Fruit fly (Drosophila melanogaster) whole organism, embryonic: ENCODE measurements around the gene Rpp14b.

Experiments
- CG1024 ChIP-seq: fragments of 200-800 bp; sonication (Bioruptor generic); IDR thresholded peaks from 2 replicates; pipeline ENCODE4 v1.3.6; 2022; ENCODE audit warnings: missing biosample characterization, missing genetic modification characterization
- CG11398 ChIP-seq: fragments of 200-800 bp; sonication (Bioruptor generic); optimal IDR thresholded peaks from 2 replicates; lab custom pipeline; 2016; ENCODE audit warnings: missing biosample characterization, missing genetic modification characterization
- CG11695 ChIP-seq: fragments of 200-800 bp; sonication (Bioruptor generic); IDR thresholded peaks from 3 replicates; pipeline ENCODE4 v1.3.6; 2022; ENCODE audit warnings: missing biosample characterization, missing genetic modification characterization
- CG12155 ChIP-seq: fragments of 200-800 bp; sonication (Bioruptor generic); optimal IDR thresholded peaks from 3 replicates; lab custom pipeline; 2016; ENCODE audit warnings: missing biosample characterization, missing genetic modification characterization
- CG12659 ChIP-seq: fragments of 200-800 bp; sonication (Bioruptor generic); optimal IDR thresholded peaks from 3 replicates; lab custom pipeline; 2017; ENCODE audit warnings: mild to moderate bottlenecking, missing biosample characterization, missing genetic modification reagents, missing genetic modification characterization
- CG12769 ChIP-seq: fragments of 200-800 bp; sonication (Bioruptor generic); optimal IDR thresholded peaks from 2 replicates; lab custom pipeline; 2019; ENCODE audit warnings: missing biosample characterization, mild to moderate bottlenecking, missing genetic modification characterization, moderate library complexity
- CG13287 ChIP-seq: fragments of 200-800 bp; sonication (Bioruptor generic); IDR thresholded peaks from 2 replicates; pipeline ENCODE4 v1.3.6; 2022; ENCODE audit warnings: missing biosample characterization, missing genetic modification characterization; ENCODE audit not compliant: partially characterized antibody
- CG14050 ChIP-seq: fragments of 200-800 bp; sonication (Bioruptor generic); IDR thresholded peaks from 3 replicates; pipeline ENCODE4 v1.3.6; 2022; ENCODE audit warnings: missing biosample characterization, missing genetic modification characterization
- CG14667 ChIP-seq: fragments of 200-800 bp; sonication (Bioruptor generic); IDR thresholded peaks from 2 replicates; pipeline ENCODE4 v1.3.6; 2022; ENCODE audit warnings: missing biosample characterization, missing genetic modification characterization
- CG1603 ChIP-seq: fragments of 200-800 bp; sonication (Bioruptor generic); optimal IDR thresholded peaks from 2 replicates; lab custom pipeline; 2019; ENCODE audit warnings: missing biosample characterization, mild to moderate bottlenecking, missing genetic modification characterization, moderate library complexity
- CG17829 ChIP-seq: fragments of 200-800 bp; optimal IDR thresholded peaks from 2 replicates; lab custom pipeline; 2019; ENCODE audit warnings: missing biosample characterization, mild to moderate bottlenecking, missing genetic modification characterization, moderate library complexity
- CG3065 ChIP-seq: fragments of 200-800 bp; sonication (Bioruptor generic); optimal IDR thresholded peaks from 2 replicates; lab custom pipeline; 2016; ENCODE audit warnings: missing biosample characterization, missing genetic modification characterization
- CG31388 ChIP-seq: fragments of 200-800 bp; sonication (Bioruptor generic); optimal IDR thresholded peaks from 2 replicates; lab custom pipeline; 2016; ENCODE audit warnings: missing biosample characterization, missing genetic modification characterization
- CG4282 ChIP-seq: fragments of 200-800 bp; sonication (Bioruptor generic); optimal IDR thresholded peaks from 2 replicates; lab custom pipeline; 2016; ENCODE audit warnings: missing biosample characterization, missing genetic modification characterization
- CG4404 ChIP-seq: fragments of 200-800 bp; sonication (Bioruptor generic); IDR thresholded peaks from 2 replicates; pipeline ENCODE4 v1.3.6; 2022; ENCODE audit warnings: missing biosample characterization, missing genetic modification characterization
- CG6175 ChIP-seq: fragments of 200-800 bp; sonication (Bioruptor generic); IDR thresholded peaks from 3 replicates; pipeline ENCODE4 v1.3.6; 2022; ENCODE audit warnings: missing biosample characterization, missing genetic modification characterization
- CG6272 ChIP-seq: fragments of 200-800 bp; sonication (Bioruptor generic); IDR thresholded peaks from 2 replicates; pipeline ENCODE4 v1.3.6; 2022; ENCODE audit warnings: missing biosample characterization, missing genetic modification characterization
- CG7556 ChIP-seq: fragments of 200-800 bp; sonication (Bioruptor generic); optimal IDR thresholded peaks from 2 replicates; lab custom pipeline; 2017; ENCODE audit warnings: missing biosample characterization, mild to moderate bottlenecking, missing genetic modification characterization
- CG7745 ChIP-seq: fragments of 200-800 bp; sonication (Bioruptor generic); optimal IDR thresholded peaks from 2 replicates; lab custom pipeline; 2018; ENCODE audit warnings: missing biosample characterization, mild to moderate bottlenecking, missing genetic modification characterization, moderate library complexity
- CG7987 ChIP-seq: fragments of 200-800 bp; sonication (Bioruptor generic); optimal IDR thresholded peaks from 2 replicates; lab custom pipeline; 2018; ENCODE audit warnings: missing biosample characterization, mild to moderate bottlenecking, missing genetic modification characterization, moderate library complexity
- CG8944 ChIP-seq: fragments of 200-800 bp; sonication (Bioruptor generic); optimal IDR thresholded peaks from 3 replicates; lab custom pipeline; 2016; ENCODE audit warnings: missing biosample characterization, missing genetic modification characterization
- CG9215 ChIP-seq: fragments of 200-800 bp; sonication (Bioruptor generic); IDR thresholded peaks from 2 replicates; pipeline ENCODE4 v1.3.6; 2022; ENCODE audit warnings: missing biosample characterization, missing genetic modification characterization
- Chrac-16 ChIP-seq: fragments of 200-800 bp; sonication (Bioruptor generic); optimal IDR thresholded peaks from 3 replicates; lab custom pipeline; 2016; ENCODE audit warnings: missing biosample characterization, missing genetic modification characterization
- Dad ChIP-seq: fragments of 200-800 bp; sonication (Bioruptor generic); optimal IDR thresholded peaks from 3 replicates; lab custom pipeline; 2016; ENCODE audit warnings: missing biosample characterization, missing genetic modification characterization
- Dp ChIP-seq: fragments of 200-800 bp; sonication (Bioruptor generic); optimal IDR thresholded peaks from 2 replicates; lab custom pipeline; 2018; ENCODE audit warnings: missing biosample characterization, mild to moderate bottlenecking, missing genetic modification characterization, moderate library complexity
- Dref ChIP-seq: fragments of 200-800 bp; sonication (Bioruptor generic); IDR thresholded peaks from 2 replicates; pipeline ENCODE4 v1.3.6; 2022; ENCODE audit warnings: missing biosample characterization, missing genetic modification characterization
- Drgx ChIP-seq: fragments of 200-800 bp; sonication (Bioruptor generic); IDR thresholded peaks from 2 replicates; pipeline ENCODE4 v1.3.6; 2022; ENCODE audit warnings: missing biosample characterization, missing genetic modification characterization
- Oli ChIP-seq: fragments of 200-800 bp; sonication (Bioruptor generic); optimal IDR thresholded peaks from 2 replicates; lab custom pipeline; 2018; ENCODE audit warnings: missing biosample characterization, mild to moderate bottlenecking, missing genetic modification characterization, moderate library complexity
- Opbp ChIP-seq: fragments of 200-800 bp; sonication (Bioruptor generic); IDR thresholded peaks from 3 replicates; pipeline ENCODE4 v1.3.6; 2022; ENCODE audit warnings: missing biosample characterization, missing genetic modification characterization; ENCODE audit not compliant: partially characterized antibody
- Rfx ChIP-seq: fragments of 200-800 bp; sonication (Bioruptor generic); IDR thresholded peaks from 2 replicates; pipeline ENCODE4 v1.3.6; 2022; ENCODE audit warnings: missing biosample characterization, missing genetic modification characterization
- Six4 ChIP-seq: fragments of 200-800 bp; sonication (Bioruptor generic); optimal IDR thresholded peaks from 2 replicates; lab custom pipeline; 2016; ENCODE audit warnings: missing biosample characterization, missing genetic modification characterization
- Trl ChIP-seq, 3 experiments: fragments of >200 bp in 2 of 3; fragments of 200-800 bp in 1 of 3; sonication (Bioruptor generic) in 1 of 3; optimal IDR thresholded peaks; 2 replicates in 1 of 3; 3 replicates in 2 of 3; lab custom pipeline; 2016 to 2017; ENCODE audit warnings: missing biosample characterization in 1 of 3, missing genetic modification characterization in 1 of 3
- al ChIP-seq: fragments of 200-800 bp; sonication (Bioruptor generic); IDR thresholded peaks from 2 replicates; pipeline ENCODE4 v1.3.6; 2022; ENCODE audit warnings: missing biosample characterization, missing genetic modification characterization
- ase ChIP-seq: fragments of 200-800 bp; sonication (Bioruptor generic); IDR thresholded peaks from 3 replicates; pipeline ENCODE4 v1.3.6; 2022; ENCODE audit warnings: missing biosample characterization, missing genetic modification characterization
- chif ChIP-seq, 2 experiments: fragments of 200-800 bp; sonication (Bioruptor generic); optimal IDR thresholded peaks; 3 replicates each; lab custom pipeline; 2016; ENCODE audit warnings: missing biosample characterization in 2 of 2, missing genetic modification characterization in 2 of 2
- chinmo ChIP-seq: fragments of 200-800 bp; sonication (Bioruptor generic); IDR thresholded peaks from 4 replicates; pipeline ENCODE4 v1.3.6; 2022; ENCODE audit warnings: missing biosample characterization, missing genetic modification characterization; ENCODE audit not compliant: partially characterized antibody
- cwo ChIP-seq: fragments of 200-800 bp; sonication (Bioruptor generic); optimal IDR thresholded peaks from 3 replicates; lab custom pipeline; 2017; ENCODE audit warnings: missing biosample characterization, missing genetic modification characterization, mild to moderate bottlenecking, moderate library complexity, missing genetic modification reagents
- dimm ChIP-seq: fragments of 200-800 bp; sonication (Bioruptor generic); IDR thresholded peaks from 2 replicates; pipeline ENCODE4 v1.3.6; 2022; ENCODE audit warnings: missing biosample characterization, missing genetic modification characterization
- en ChIP-seq: fragments of 200-800 bp; sonication (Bioruptor generic); optimal IDR thresholded peaks from 2 replicates; lab custom pipeline; 2016; ENCODE audit warnings: missing biosample characterization, missing genetic modification characterization
- esg ChIP-seq: fragments of 200-800 bp; sonication (Bioruptor generic); conservative IDR thresholded peaks from 2 replicates; pipeline ENCODE4 v1.3.6; 2022; ENCODE audit warnings: missing biosample characterization, missing genetic modification characterization
- jumu ChIP-seq: fragments of 200-800 bp; sonication (Bioruptor generic); optimal IDR thresholded peaks from 3 replicates; lab custom pipeline; 2016; ENCODE audit warnings: missing biosample characterization, missing genetic modification characterization
- kay ChIP-seq: fragments of 200-800 bp; sonication (Bioruptor generic); optimal IDR thresholded peaks from 2 replicates; lab custom pipeline; 2016; ENCODE audit warnings: missing biosample characterization, missing genetic modification characterization
- pho ChIP-seq: fragments of 200-800 bp; sonication (Bioruptor generic); optimal IDR thresholded peaks from 2 replicates; lab custom pipeline; 2016; ENCODE audit warnings: missing biosample characterization, missing genetic modification characterization
- sd ChIP-seq: fragments of 200-800 bp; sonication (Bioruptor generic); optimal IDR thresholded peaks from 3 replicates; lab custom pipeline; 2018; ENCODE audit warnings: missing biosample characterization, mild to moderate bottlenecking, missing genetic modification characterization, moderate library complexity
- shn ChIP-seq: fragments of 200-800 bp; sonication (Bioruptor generic); optimal IDR thresholded peaks from 3 replicates; lab custom pipeline; 2016; ENCODE audit warnings: missing biosample characterization, missing genetic modification characterization
- sna ChIP-seq: fragments of 200-800 bp; sonication (Bioruptor generic); IDR thresholded peaks from 2 replicates; pipeline ENCODE4 v1.3.6; 2022; ENCODE audit warnings: missing biosample characterization, missing genetic modification characterization; ENCODE audit not compliant: partially characterized antibody
- so ChIP-seq: fragments of 200-800 bp; sonication (Bioruptor generic); IDR thresholded peaks from 3 replicates; pipeline ENCODE4 v1.3.6; 2022; ENCODE audit warnings: missing biosample characterization, missing genetic modification characterization
- ssp ChIP-seq: fragments of 200-800 bp; sonication (Bioruptor generic); IDR thresholded peaks from 2 replicates; pipeline ENCODE4 v1.3.6; 2022; ENCODE audit warnings: missing biosample characterization, missing genetic modification characterization
- vvl ChIP-seq: fragments of 200-800 bp; sonication (Bioruptor generic); IDR thresholded peaks from 2 replicates; pipeline ENCODE4 v1.3.6; 2022; ENCODE audit warnings: missing biosample characterization, missing genetic modification characterization

Rpp14b gene

DNA sequence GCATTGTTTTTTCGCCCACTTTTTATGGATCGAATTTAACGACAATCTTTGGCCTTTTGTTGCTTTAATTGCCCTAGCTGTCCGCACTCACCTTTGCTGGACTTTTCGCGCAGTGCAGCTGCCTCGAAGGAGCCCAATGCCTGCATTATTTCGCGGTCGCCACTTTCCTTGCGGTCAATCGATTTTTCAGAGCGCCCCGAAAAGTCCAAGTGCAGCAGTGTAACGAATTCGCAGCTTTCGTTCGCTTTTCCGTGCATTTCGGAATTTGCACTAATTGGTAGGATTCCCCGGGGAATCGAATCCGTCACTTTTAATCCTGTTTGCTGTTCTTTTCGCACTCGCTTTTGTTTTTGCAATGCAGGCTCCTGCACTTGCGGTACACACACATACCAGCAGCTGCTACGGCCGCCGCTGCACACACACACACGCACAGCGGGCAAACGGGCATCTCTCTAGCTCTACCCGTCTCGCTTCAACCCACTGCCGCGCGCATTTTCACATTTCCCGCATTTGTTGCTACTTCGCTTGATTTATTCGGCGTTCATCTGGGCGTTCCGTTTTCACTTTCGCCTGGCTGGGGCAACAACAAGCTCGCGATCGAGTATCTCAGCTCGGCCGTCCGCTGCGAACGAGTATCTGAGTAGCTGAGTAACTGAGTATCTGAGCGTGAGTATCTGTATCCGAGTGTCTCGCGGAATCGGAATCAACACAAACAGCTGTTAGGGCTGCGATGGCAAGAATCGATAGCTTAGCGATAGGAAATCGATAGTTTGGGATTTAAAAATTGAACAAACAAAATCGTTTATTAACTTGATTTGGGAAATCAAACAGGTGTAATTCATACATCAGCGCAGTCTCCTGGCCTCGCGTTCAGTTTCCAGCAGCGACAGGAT is 34.0 kb upstream of the Rpp14b start, which contains the start of gene Mgat2 (continued):
- peak; percentile 97 for TF ChIP-seq chinmo (GFP tag; lab: Robert Waterston, UW)
- TF ChIP-seq cwo, result no peak
- peak; percentile 46 for TF ChIP-seq Drgx
- TF ChIP-seq CG13287 (GFP tag; lab: Robert Waterston, UW), result peak; percentile 93
- no peak for TF ChIP-seq esg (GFP tag; lab: Robert Waterston, UW)
- no peak for TF ChIP-seq CG31388
- peak; percentile 79 for TF ChIP-seq Dp
- peak; percentile 34; the same call in 2 of the 3 replicates for TF ChIP-seq so (GFP tag; lab: Robert Waterston, UW)
- no peak for TF ChIP-seq al
- TF ChIP-seq CG12769 (tag; lab: Kevin White, UChicago), result peak; percentile 95
- peak; percentile 81 for TF ChIP-seq Opbp (GFP tag; lab: Robert Waterston, UW)
- peak; percentile 77 for TF ChIP-seq Dref (GFP tag; lab: Robert Waterston, UW)
- TF ChIP-seq en, result no peak
- TF ChIP-seq ssp (GFP tag; lab: Robert Waterston, UW), result no peak
- peak; percentile 82 for TF ChIP-seq sd (tag; lab: Kevin White, UChicago)
- peak; percentile 92 for TF ChIP-seq CG12155 (GFP tag; lab: Kevin White, UChicago)
- peak; percentile 37; the same call in 1 of the 2 replicates for TF ChIP-seq Rfx (GFP tag; lab: Robert Waterston, UW)
- TF ChIP-seq CG14667 (GFP tag; lab: Robert Waterston, UW), result no peak
- TF ChIP-seq CG8944, result no peak
- peak; percentile 71 for TF ChIP-seq CG17829 (tag; lab: Kevin White, UChicago)
- TF ChIP-seq shn, result no peak
- no peak for TF ChIP-seq ase (GFP tag; lab: Robert Waterston, UW)
- no peak for TF ChIP-seq CG9215 (GFP tag; lab: Robert Waterston, UW)
- no peak for TF ChIP-seq dimm
- TF ChIP-seq CG7556, result no peak
- TF ChIP-seq CG6175 (GFP tag; lab: Robert Waterston, UW), result peak; percentile 82; the same call in 2 of the 3 replicates
- TF ChIP-seq vvl (GFP tag; lab: Robert Waterston, UW), result peak; percentile 84
- TF ChIP-seq CG7987 (GFP tag; lab: Kevin White, UChicago), result peak; percentile 75
- TF ChIP-seq CG1603 (tag; lab: Kevin White, UChicago), result peak; percentile 44
- TF ChIP-seq CG6272 (GFP tag; lab: Robert Waterston, UW), result no peak
- no peak for TF ChIP-seq Oli (tag; lab: Kevin White, UChicago)
- no peak for TF ChIP-seq jumu
- TF ChIP-seq Dad (GFP tag; lab: Kevin White, UChicago), result no peak
- no peak for TF ChIP-seq CG4404 (GFP tag; lab: Robert Waterston, UW)
- no peak for TF ChIP-seq kay (GFP tag; lab: Kevin White, UChicago)
- TF ChIP-seq Chrac-16 (GFP tag; lab: Kevin White, UChicago), result no peak
- TF ChIP-seq pho (GFP tag; lab: Kevin White, UChicago), result no peak
- no peak for TF ChIP-seq CG3065 (GFP tag; lab: Kevin White, UChicago)
- peak; percentile 29 for TF ChIP-seq CG12659 (GFP tag; lab: Kevin White, UChicago)
- TF ChIP-seq chif (GFP tag; optimal IDR thresholded peaks at IDR 0.05; lab: Kevin White, UChicago), result peak in 1 of 2 experiments; percentile 7
- TF ChIP-seq CG4282, result no peak
- TF ChIP-seq sna, result peak; percentile 91
- TF ChIP-seq CG7745, result peak; percentile 72
- TF ChIP-seq CG1024, result no peak; the same call in 1 of the 2 replicates
- TF ChIP-seq CG14050, result no peak
- TF ChIP-seq Six4 (GFP tag; lab: Kevin White, UChicago), result no peak
- peak; percentile 31 for TF ChIP-seq CG11398 (GFP tag; lab: Kevin White, UChicago)
- TF ChIP-seq CG11695 (GFP tag; lab: Robert Waterston, UW), result peak; percentile 30; the same call in 1 of the 3 replicates
- peak; percentile 45 to 61 for TF ChIP-seq Trl (optimal IDR thresholded peaks at IDR 0.05; lab: Kevin White, UChicago)
- TF ChIP-seq Trl (GFP tag; optimal IDR thresholded peaks at IDR 0.05; lab: Kevin White, UChicago), result peak; percentile 30
